Worm (Caenorhabditis elegans): ENCODE measurements around the gene mlck-1.

ce11 chrX:10026347-10026746, 43.2 kb downstream of the mlck-1 start:
- no peak for TF ChIP-seq aly-2 (tag; optimal IDR thresholded peaks at IDR 0.05)
- TF ChIP-seq unc-55 (GFP tag; optimal IDR thresholded peaks at IDR 0.05), result peak; percentile 46
- TF ChIP-seq lin-13 (GFP tag; optimal IDR thresholded peaks at IDR 0.05), result peak; percentile 13
- no peak for TF ChIP-seq ama-1 (optimal IDR thresholded peaks at IDR 0.05)
- no peak for TF ChIP-seq peb-1 (tag; optimal IDR thresholded peaks at IDR 0.05)
- TF ChIP-seq unc-39 (tag; optimal IDR thresholded peaks at IDR 0.05), result no peak
- no peak for TF ChIP-seq nhr-11 (tag; optimal IDR thresholded peaks at IDR 0.05)

All from whole organism, L2 larva.